Fruit fly (Drosophila melanogaster) whole organism, embryonic: Measurements from ENCODE around the gene Alp4.
A peak's percentile ranks its signal among the peaks of the same experiment; 100 is the strongest.

Source experiments
- Atf3 ChIP-seq: fragments of 200-800 bp; sonication (Bioruptor generic); optimal IDR thresholded peaks from 3 replicates; lab custom pipeline; 2016; ENCODE audit warnings: missing biosample characterization, missing genetic modification characterization
- CG10274 ChIP-seq: fragments of 200-800 bp; sonication (Bioruptor generic); optimal IDR thresholded peaks from 3 replicates; lab custom pipeline; 2017; ENCODE audit warnings: missing biosample characterization, mild to moderate bottlenecking, missing genetic modification characterization
- CG11695 ChIP-seq: fragments of 200-800 bp; sonication (Bioruptor generic); IDR thresholded peaks from 3 replicates; pipeline ENCODE4 v1.3.6; 2022; ENCODE audit warnings: missing biosample characterization, missing genetic modification characterization
- CG12155 ChIP-seq: fragments of 200-800 bp; sonication (Bioruptor generic); optimal IDR thresholded peaks from 3 replicates; lab custom pipeline; 2016; ENCODE audit warnings: missing biosample characterization, missing genetic modification characterization
- CG12236 ChIP-seq: fragments of 200-800 bp; sonication (Bioruptor generic); optimal IDR thresholded peaks from 2 replicates; lab custom pipeline; 2016; ENCODE audit warnings: missing biosample characterization, missing genetic modification characterization
- CG12769 ChIP-seq: fragments of 200-800 bp; sonication (Bioruptor generic); optimal IDR thresholded peaks from 2 replicates; lab custom pipeline; 2019; ENCODE audit warnings: missing biosample characterization, mild to moderate bottlenecking, missing genetic modification characterization, moderate library complexity
- CG14860 ChIP-seq: fragments of 200-800 bp; sonication (Bioruptor generic); IDR thresholded peaks from 3 replicates; pipeline ENCODE4 v1.3.6; 2022; ENCODE audit warnings: missing biosample characterization, missing genetic modification characterization; ENCODE audit not compliant: partially characterized antibody
- CG17385 ChIP-seq: fragments of 200-800 bp; sonication (Bioruptor generic); optimal IDR thresholded peaks from 3 replicates; lab custom pipeline; 2018; ENCODE audit warnings: missing biosample characterization, mild to moderate bottlenecking, missing genetic modification characterization
- CG18011 ChIP-seq: fragments of 200-800 bp; sonication (Bioruptor generic); optimal IDR thresholded peaks from 2 replicates; lab custom pipeline; 2017; ENCODE audit warnings: missing biosample characterization, missing genetic modification characterization, mild to moderate bottlenecking, moderate library complexity, missing genotype
- CG18599 ChIP-seq: fragments of 200-800 bp; sonication (Bioruptor generic); optimal IDR thresholded peaks from 3 replicates; lab custom pipeline; 2017; ENCODE audit warnings: missing biosample characterization, missing genetic modification characterization, mild to moderate bottlenecking, moderate library complexity, missing genetic modification reagents
- CG18619 ChIP-seq: fragments of 200-800 bp; sonication (Bioruptor generic); optimal IDR thresholded peaks from 3 replicates; lab custom pipeline; 2017; ENCODE audit warnings: missing biosample characterization, mild to moderate bottlenecking, missing genetic modification characterization
- CG2202 ChIP-seq: fragments of 200-800 bp; sonication (Bioruptor generic); optimal IDR thresholded peaks from 2 replicates; lab custom pipeline; 2018; ENCODE audit warnings: missing biosample characterization, mild to moderate bottlenecking, missing genetic modification characterization
- CG4404 ChIP-seq: fragments of 200-800 bp; sonication (Bioruptor generic); IDR thresholded peaks from 2 replicates; pipeline ENCODE4 v1.3.6; 2022; ENCODE audit warnings: missing biosample characterization, missing genetic modification characterization
- CG5953 ChIP-seq: fragments of 200-800 bp; sonication (Bioruptor generic); IDR thresholded peaks from 2 replicates; pipeline ENCODE4 v1.3.6; 2022; ENCODE audit warnings: missing biosample characterization, missing genetic modification characterization
- CG6683 ChIP-seq: fragments of 200-800 bp; sonication (Bioruptor generic); optimal IDR thresholded peaks from 2 replicates; lab custom pipeline; 2017; ENCODE audit warnings: missing biosample characterization, mild to moderate bottlenecking, missing genetic modification characterization, missing genetic modification reagents
- CG6813 ChIP-seq: fragments of 200-800 bp; sonication (Bioruptor generic); optimal IDR thresholded peaks from 2 replicates; lab custom pipeline; 2017; ENCODE audit warnings: missing biosample characterization, missing genetic modification characterization, mild to moderate bottlenecking, moderate library complexity, missing genetic modification reagents
- CG7839 ChIP-seq: fragments of 200-800 bp; sonication (Bioruptor generic); optimal IDR thresholded peaks from 3 replicates; lab custom pipeline; 2018; ENCODE audit warnings: missing biosample characterization, mild to moderate bottlenecking, missing genetic modification characterization, moderate library complexity
- CG9215 ChIP-seq: fragments of 200-800 bp; sonication (Bioruptor generic); IDR thresholded peaks from 2 replicates; pipeline ENCODE4 v1.3.6; 2022; ENCODE audit warnings: missing biosample characterization, missing genetic modification characterization
- CG9437 ChIP-seq: fragments of 200-800 bp; sonication (Bioruptor generic); optimal IDR thresholded peaks from 2 replicates; lab custom pipeline; 2018; ENCODE audit warnings: missing biosample characterization, mild to moderate bottlenecking, missing genetic modification characterization
- Dek ChIP-seq: fragments of 200-800 bp; sonication (Bioruptor generic); optimal IDR thresholded peaks from 3 replicates; lab custom pipeline; 2019; ENCODE audit warnings: missing biosample characterization, mild to moderate bottlenecking, missing genetic modification characterization, moderate library complexity
- Dll ChIP-seq: fragments of 200-800 bp; sonication (Bioruptor generic); IDR thresholded peaks from 4 replicates; pipeline ENCODE4 v1.3.6; 2022; ENCODE audit warnings: missing biosample characterization, missing genetic modification characterization; ENCODE audit not compliant: partially characterized antibody
- Ets97D ChIP-seq: fragments of 200-800 bp; sonication (Bioruptor generic); optimal IDR thresholded peaks from 3 replicates; lab custom pipeline; 2016; ENCODE audit warnings: missing biosample characterization, missing genetic modification characterization
- H15 ChIP-seq: fragments of 200-800 bp; sonication (Bioruptor generic); IDR thresholded peaks from 3 replicates; pipeline ENCODE4 v1.3.6; 2022; ENCODE audit warnings: missing biosample characterization, missing genetic modification characterization
- HHEX ChIP-seq: fragments of 200-800 bp; sonication (Bioruptor generic); optimal IDR thresholded peaks from 3 replicates; lab custom pipeline; 2017; ENCODE audit warnings: missing biosample characterization, mild to moderate bottlenecking, missing genetic modification characterization, missing genetic modification reagents
- HLHmδ ChIP-seq: fragments of 200-800 bp; sonication (Bioruptor generic); optimal IDR thresholded peaks from 2 replicates; lab custom pipeline; 2018; ENCODE audit warnings: missing biosample characterization, mild to moderate bottlenecking, missing genetic modification characterization, moderate library complexity
- Hr51 ChIP-seq, 2 experiments: fragments of 200-800 bp; sonication (Bioruptor generic); optimal IDR thresholded peaks; 2 replicates in 1 of 2; 3 replicates in 1 of 2; lab custom pipeline; 2016 to 2018; ENCODE audit warnings: missing biosample characterization in 2 of 2, missing genetic modification characterization in 2 of 2, mild to moderate bottlenecking in 1 of 2, moderate library complexity in 1 of 2
- Mad ChIP-seq: fragments of 200-800 bp; sonication (Bioruptor generic); optimal IDR thresholded peaks from 2 replicates; lab custom pipeline; 2016; ENCODE audit warnings: missing biosample characterization, missing genetic modification characterization
- Rfx ChIP-seq: fragments of 200-800 bp; sonication (Bioruptor generic); IDR thresholded peaks from 2 replicates; pipeline ENCODE4 v1.3.6; 2022; ENCODE audit warnings: missing biosample characterization, missing genetic modification characterization
- amos ChIP-seq: fragments of 200-800 bp; sonication (Bioruptor generic); IDR thresholded peaks from 2 replicates; pipeline ENCODE4 v1.3.6; 2022; ENCODE audit warnings: missing biosample characterization, missing genetic modification characterization; ENCODE audit not compliant: partially characterized antibody
- bbx ChIP-seq: fragments of 200-800 bp; sonication (Bioruptor generic); IDR thresholded peaks from 2 replicates; pipeline ENCODE4 v1.3.6; 2022; ENCODE audit warnings: missing biosample characterization, missing genetic modification characterization; ENCODE audit not compliant: partially characterized antibody
- cato ChIP-seq: fragments of 200-800 bp; sonication (Bioruptor generic); optimal IDR thresholded peaks from 2 replicates; lab custom pipeline; 2016; ENCODE audit warnings: missing biosample characterization, missing genetic modification characterization, borderline replicate concordance
- crc ChIP-seq: fragments of 200-800 bp; sonication (Bioruptor generic); optimal IDR thresholded peaks from 2 replicates; lab custom pipeline; 2016; ENCODE audit warnings: missing biosample characterization, missing genetic modification characterization
- crol ChIP-seq: fragments of 200-800 bp; sonication (Bioruptor generic); IDR thresholded peaks from 2 replicates; pipeline ENCODE4 v1.3.6; 2022; ENCODE audit warnings: missing biosample characterization, missing genetic modification characterization
- dati ChIP-seq: fragments of 200-800 bp; sonication (Bioruptor generic); IDR thresholded peaks from 2 replicates; pipeline ENCODE4 v1.3.6; 2022; ENCODE audit warnings: missing biosample characterization, missing genetic modification characterization
- fu2 ChIP-seq: fragments of 200-800 bp; sonication (Bioruptor generic); optimal IDR thresholded peaks from 2 replicates; lab custom pipeline; 2016; ENCODE audit warnings: missing biosample characterization, missing genetic modification characterization
- gem ChIP-seq: fragments of 200-800 bp; sonication (Bioruptor generic); optimal IDR thresholded peaks from 2 replicates; lab custom pipeline; 2019; ENCODE audit warnings: missing biosample characterization, mild to moderate bottlenecking, missing genetic modification characterization, moderate library complexity
- gfzf ChIP-seq: fragments of 200-800 bp; sonication (Bioruptor generic); optimal IDR thresholded peaks from 2 replicates; lab custom pipeline; 2016; ENCODE audit warnings: missing biosample characterization, mild to moderate bottlenecking, missing genetic modification characterization, moderate library complexity
- gro ChIP-seq: fragments of 200-800 bp; sonication (Bioruptor generic); optimal IDR thresholded peaks from 2 replicates; lab custom pipeline; 2016; ENCODE audit warnings: missing biosample characterization, missing genetic modification characterization
- lab ChIP-seq: fragments of 200-800 bp; sonication (Bioruptor generic); optimal IDR thresholded peaks from 3 replicates; lab custom pipeline; 2017; ENCODE audit warnings: missing biosample characterization, missing genetic modification characterization, mild to moderate bottlenecking, moderate library complexity, missing genetic modification reagents
- mirr ChIP-seq: fragments of 200-800 bp; sonication (Bioruptor generic); optimal IDR thresholded peaks from 3 replicates; lab custom pipeline; 2018; ENCODE audit warnings: missing biosample characterization, mild to moderate bottlenecking, missing genetic modification characterization
- nau ChIP-seq: fragments of 200-800 bp; sonication (Bioruptor generic); optimal IDR thresholded peaks from 3 replicates; lab custom pipeline; 2017; ENCODE audit warnings: missing biosample characterization, mild to moderate bottlenecking, missing genetic modification characterization, missing genetic modification reagents
- odd ChIP-seq: fragments of 200-800 bp; sonication (Bioruptor generic); optimal IDR thresholded peaks from 2 replicates; lab custom pipeline; 2017; ENCODE audit warnings: missing biosample characterization, mild to moderate bottlenecking, missing genetic modification characterization
- ranshi ChIP-seq: fragments of 200-800 bp; sonication (Bioruptor generic); IDR thresholded peaks from 2 replicates; pipeline ENCODE4 v1.3.6; 2022; ENCODE audit warnings: missing biosample characterization, missing genetic modification characterization
- rib ChIP-seq: fragments of 200-800 bp; sonication (Bioruptor generic); IDR thresholded peaks from 2 replicates; pipeline ENCODE4 v1.3.6; 2022; ENCODE audit warnings: missing biosample characterization, missing genetic modification characterization
- so ChIP-seq: fragments of 200-800 bp; sonication (Bioruptor generic); IDR thresholded peaks from 3 replicates; pipeline ENCODE4 v1.3.6; 2022; ENCODE audit warnings: missing biosample characterization, missing genetic modification characterization
- tio ChIP-seq: fragments of 200-800 bp; sonication (Bioruptor generic); optimal IDR thresholded peaks from 2 replicates; lab custom pipeline; 2017; ENCODE audit warnings: missing biosample characterization, missing genetic modification characterization, inconsistent platforms
- tna ChIP-seq: fragments of 200-800 bp; sonication (Bioruptor generic); IDR thresholded peaks from 2 replicates; pipeline ENCODE4 v1.3.6; 2022; ENCODE audit warnings: missing biosample characterization, missing genetic modification characterization; ENCODE audit not compliant: partially characterized antibody
- usp ChIP-seq: fragments of >200 bp; optimal IDR thresholded peaks from 2 replicates; lab custom pipeline; 2017; ENCODE audit warnings: missing biosample characterization, missing genetic modification characterization
- vvl ChIP-seq: fragments of 200-800 bp; sonication (Bioruptor generic); IDR thresholded peaks from 2 replicates; pipeline ENCODE4 v1.3.6; 2022; ENCODE audit warnings: missing biosample characterization, missing genetic modification characterization
- wdn ChIP-seq: fragments of 200-800 bp; sonication (Bioruptor generic); IDR thresholded peaks from 2 replicates; pipeline ENCODE4 v1.3.6; 2022; ENCODE audit warnings: missing biosample characterization, missing genetic modification characterization

Gene Alp4

DNA sequence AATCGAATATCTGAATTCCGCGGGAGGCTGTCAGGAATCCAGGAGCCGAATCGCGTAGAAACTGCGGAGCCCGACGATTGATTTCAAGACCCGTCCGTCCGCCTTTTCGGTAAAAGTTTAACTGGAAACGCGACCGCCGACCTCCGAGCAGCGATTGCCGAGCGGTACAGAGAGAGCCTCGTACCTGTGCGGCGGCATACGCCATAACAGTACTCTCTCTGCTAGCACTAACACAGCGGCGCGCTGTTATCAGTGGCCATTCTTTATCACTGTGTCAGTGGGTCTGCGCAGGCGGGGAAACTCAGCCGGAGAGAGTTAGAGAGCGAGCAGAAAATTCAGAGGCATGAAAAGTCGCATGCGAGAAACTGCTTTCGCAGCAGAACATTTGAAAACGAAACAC, 32.0 kb upstream of the Alp4 start, which contains the start of gene 5-HT7 (continued):
- TF ChIP-seq Atf3 (GFP tag; lab: Kevin White, UChicago) (no peak), CG14860 (no peak), CG9437 (GFP tag; lab: Kevin White, UChicago) (no peak), CG12769 (tag; lab: Kevin White, UChicago) (peak; percentile 42), crc (GFP tag; lab: Kevin White, UChicago) (no peak), CG12155 (no peak), HHEX (GFP tag; lab: Kevin White, UChicago) (no peak), CG11695 (GFP tag; lab: Robert Waterston, UW) (no peak), Dll (GFP tag; lab: Robert Waterston, UW) (no peak), CG4404 (no peak), Rfx (GFP tag; lab: Robert Waterston, UW) (no peak), CG18011 (GFP tag; lab: Kevin White, UChicago) (no peak), fu2 (GFP tag; lab: Kevin White, UChicago) (no peak), so (GFP tag; lab: Robert Waterston, UW) (0 out of 3 replicates have a peak, but pooled peaks have one; percentile 18), CG6813 (GFP tag; lab: Kevin White, UChicago) (no peak), HLHmδ (GFP tag; lab: Kevin White, UChicago) (no peak), tio (GFP tag; lab: Kevin White, UChicago) (no peak), gro (GFP tag; lab: Kevin White, UChicago) (no peak), CG2202 (tag; lab: Kevin White, UChicago) (no peak), crol (GFP tag; lab: Robert Waterston, UW) (peak; percentile 57; the same call in 1 of the 2 replicates), tna (GFP tag; lab: Robert Waterston, UW) (no peak), bbx (GFP tag; lab: Robert Waterston, UW) (peak; percentile 9; the same call in 1 of the 2 replicates), ranshi (GFP tag; lab: Robert Waterston, UW) (peak; percentile 11; the same call in 1 of the 2 replicates), Ets97D (GFP tag; lab: Kevin White, UChicago) (no peak), amos (GFP tag; lab: Robert Waterston, UW) (no peak; the same call in 1 of the 2 replicates), mirr (GFP tag; lab: Kevin White, UChicago) (peak; percentile 20), CG12236 (GFP tag; lab: Kevin White, UChicago) (no peak), gem (tag; lab: Kevin White, UChicago) (no peak), rib (GFP tag; lab: Robert Waterston, UW) (no peak), CG10274 (GFP tag; lab: Kevin White, UChicago) (no peak), gfzf (GFP tag; lab: Kevin White, UChicago) (no peak), CG17385 (no peak), wdn (GFP tag; lab: Robert Waterston, UW) (no peak), Mad (GFP tag; lab: Kevin White, UChicago) (no peak), CG9215 (no peak), CG18619 (GFP tag; lab: Kevin White, UChicago) (no peak), CG18599 (GFP tag; lab: Kevin White, UChicago) (peak; percentile 5), CG6683 (no peak), Hr51 (GFP tag; optimal IDR thresholded peaks at IDR 0.05; lab: Kevin White, UChicago) (no peak), lab (GFP tag; lab: Kevin White, UChicago) (peak; percentile 37), nau (no peak), H15 (GFP tag; lab: Robert Waterston, UW) (no peak), cato (GFP tag; lab: Kevin White, UChicago) (no peak), Dek (no peak), usp (GFP tag; lab: Kevin White, UChicago) (no peak), CG5953 (GFP tag; lab: Robert Waterston, UW) (no peak), vvl (GFP tag; lab: Robert Waterston, UW) (0 out of 2 replicates have a peak, but pooled peaks have one; percentile 11), CG7839 (tag; lab: Kevin White, UChicago) (no peak), dati (no peak), odd (GFP tag; lab: Kevin White, UChicago) (no peak)
